Fruit fly (Drosophila melanogaster) whole organism, embryonic: Measurements from ENCODE around the gene Ald2.

Source experiments
- Ada2b ChIP-seq: fragments of 200-800 bp; sonication (Bioruptor generic); IDR thresholded peaks from 2 replicates; pipeline ENCODE4 v1.3.6; 2022; ENCODE audit warnings: missing biosample characterization, missing genetic modification characterization
- Atf6 ChIP-seq: fragments of 200-800 bp; sonication (Bioruptor generic); IDR thresholded peaks from 2 replicates; pipeline ENCODE4 v1.3.6; 2022; ENCODE audit warnings: missing biosample characterization, missing genetic modification characterization
- CG13287 ChIP-seq: fragments of 200-800 bp; sonication (Bioruptor generic); IDR thresholded peaks from 2 replicates; pipeline ENCODE4 v1.3.6; 2022; ENCODE audit warnings: missing biosample characterization, missing genetic modification characterization; ENCODE audit not compliant: partially characterized antibody
- CG13424 ChIP-seq: fragments of 200-800 bp; sonication (Bioruptor generic); optimal IDR thresholded peaks from 2 replicates; lab custom pipeline; 2019; ENCODE audit warnings: missing biosample characterization, mild to moderate bottlenecking, missing genetic modification characterization, moderate library complexity
- CG14441 ChIP-seq: fragments of 200-800 bp; sonication (Bioruptor generic); IDR thresholded peaks from 2 replicates; pipeline ENCODE4 v1.3.6; 2022; ENCODE audit warnings: missing biosample characterization, missing genetic modification characterization
- CG14667 ChIP-seq: fragments of 200-800 bp; sonication (Bioruptor generic); IDR thresholded peaks from 2 replicates; pipeline ENCODE4 v1.3.6; 2022; ENCODE audit warnings: missing biosample characterization, missing genetic modification characterization
- CG14710 ChIP-seq: fragments of 200-800 bp; sonication (Bioruptor generic); optimal IDR thresholded peaks from 3 replicates; lab custom pipeline; 2019; ENCODE audit warnings: missing biosample characterization, mild to moderate bottlenecking, missing genetic modification characterization, moderate library complexity
- CG16815 ChIP-seq: fragments of 200-800 bp; sonication (Bioruptor generic); optimal IDR thresholded peaks from 3 replicates; lab custom pipeline; 2017; ENCODE audit warnings: missing biosample characterization, mild to moderate bottlenecking, missing genetic modification characterization
- CG17912 ChIP-seq: fragments of 200-800 bp; sonication (Bioruptor generic); optimal IDR thresholded peaks from 2 replicates; lab custom pipeline; 2018; ENCODE audit warnings: missing biosample characterization, mild to moderate bottlenecking, missing genetic modification characterization
- CG2678 ChIP-seq: fragments of 200-800 bp; sonication (Bioruptor generic); optimal IDR thresholded peaks from 3 replicates; lab custom pipeline; 2019; ENCODE audit warnings: missing biosample characterization, mild to moderate bottlenecking, missing genetic modification characterization, moderate library complexity
- CG32772 ChIP-seq: fragments of 200-800 bp; sonication (Bioruptor generic); IDR thresholded peaks from 2 replicates; pipeline ENCODE4 v1.3.6; 2022; ENCODE audit warnings: missing biosample characterization, missing genetic modification characterization
- CG3726 ChIP-seq: fragments of 200-800 bp; sonication (Bioruptor generic); IDR thresholded peaks from 3 replicates; pipeline ENCODE4, ENCODE4 v1.3.6; 2022; ENCODE audit warnings: missing biosample characterization, missing genetic modification characterization
- CG4617 ChIP-seq: fragments of 200-800 bp; sonication (Bioruptor generic); optimal IDR thresholded peaks from 3 replicates; lab custom pipeline; 2016; ENCODE audit warnings: missing biosample characterization, missing genetic modification characterization, borderline replicate concordance
- CG8290 ChIP-seq, 3 experiments: fragments of 200-800 bp; sonication (Bioruptor generic); optimal IDR thresholded peaks; 2 replicates each; lab custom pipeline; 2016 to 2019; ENCODE audit warnings: missing biosample characterization in 3 of 3, missing genetic modification characterization in 3 of 3, mild to moderate bottlenecking in 2 of 3, moderate library complexity in 1 of 3
- CoRest ChIP-seq: fragments of 200-800 bp; sonication (Bioruptor generic); optimal IDR thresholded peaks from 3 replicates; lab custom pipeline; 2018; ENCODE audit warnings: missing biosample characterization, mild to moderate bottlenecking, missing genetic modification characterization, moderate library complexity
- Dek ChIP-seq: fragments of 200-800 bp; sonication (Bioruptor generic); optimal IDR thresholded peaks from 3 replicates; lab custom pipeline; 2019; ENCODE audit warnings: missing biosample characterization, mild to moderate bottlenecking, missing genetic modification characterization, moderate library complexity
- Dip3 ChIP-seq: fragments of 200-800 bp; sonication (Bioruptor generic); optimal IDR thresholded peaks from 3 replicates; lab custom pipeline; 2016; ENCODE audit warnings: missing biosample characterization, missing genetic modification characterization
- HLH3B ChIP-seq: fragments of 200-800 bp; sonication (Bioruptor generic); IDR thresholded peaks from 2 replicates; pipeline ENCODE4 v1.3.6; 2022; ENCODE audit warnings: missing biosample characterization, missing genetic modification characterization
- HmgZ ChIP-seq: fragments of 200-800 bp; sonication (Bioruptor generic); optimal IDR thresholded peaks from 2 replicates; lab custom pipeline; 2018; ENCODE audit warnings: missing biosample characterization, mild to moderate bottlenecking, missing genetic modification characterization
- Hr39 ChIP-seq: fragments of >200 bp; optimal IDR thresholded peaks from 2 replicates; lab custom pipeline; 2017
- Lpt ChIP-seq: fragments of >200 bp; optimal IDR thresholded peaks from 2 replicates; lab custom pipeline; 2018; ENCODE audit warnings: missing biosample characterization, missing genetic modification characterization
- Med ChIP-seq: fragments of 200-800 bp; sonication (Bioruptor generic); peaks from one replicate; lab custom pipeline; 2016; ENCODE audit warnings: missing biosample characterization, missing genetic modification characterization, mild to moderate bottlenecking, inconsistent platforms, moderate library complexity
- PHDP ChIP-seq: fragments of 200-800 bp; sonication (Bioruptor generic); optimal IDR thresholded peaks from 3 replicates; lab custom pipeline; 2018; ENCODE audit warnings: missing biosample characterization, mild to moderate bottlenecking, missing genetic modification characterization, moderate library complexity
- Ptx1 ChIP-seq: fragments of 200-800 bp; sonication (Bioruptor generic); IDR thresholded peaks from 2 replicates; pipeline ENCODE4 v1.3.6; 2022; ENCODE audit warnings: missing biosample characterization, missing genetic modification characterization
- Rfx ChIP-seq: fragments of 200-800 bp; sonication (Bioruptor generic); IDR thresholded peaks from 2 replicates; pipeline ENCODE4 v1.3.6; 2022; ENCODE audit warnings: missing biosample characterization, missing genetic modification characterization
- Sox102F ChIP-seq: fragments of 200-800 bp; sonication (Bioruptor generic); optimal IDR thresholded peaks from 2 replicates; lab custom pipeline; 2018; ENCODE audit warnings: missing biosample characterization, mild to moderate bottlenecking, missing genetic modification characterization, moderate library complexity
- Stat92E ChIP-seq, 3 experiments: fragments of >200 bp in 2 of 3; fragments of 200-800 bp in 1 of 3; sonication (Bioruptor generic) in 1 of 3; optimal IDR thresholded peaks; 2 replicates each; lab custom pipeline; 2017 to 2019; ENCODE audit warnings: missing biosample characterization in 3 of 3, missing genetic modification characterization in 3 of 3, mild to moderate bottlenecking in 1 of 3, moderate library complexity in 1 of 3
- Trl ChIP-seq, 3 experiments: fragments of >200 bp in 2 of 3; fragments of 200-800 bp in 1 of 3; sonication (Bioruptor generic) in 1 of 3; optimal IDR thresholded peaks; 2 replicates in 1 of 3; 3 replicates in 2 of 3; lab custom pipeline; 2016 to 2017; ENCODE audit warnings: missing biosample characterization in 1 of 3, missing genetic modification characterization in 1 of 3
- bsh ChIP-seq, 2 experiments: fragments of 200-800 bp; sonication (Bioruptor generic); optimal IDR thresholded peaks; 2 replicates each; lab custom pipeline; 2017 to 2018; ENCODE audit warnings: mild to moderate bottlenecking in 2 of 2, missing biosample characterization in 2 of 2, missing genetic modification characterization in 2 of 2, moderate library complexity in 1 of 2
- cg ChIP-seq: fragments of 200-800 bp; sonication (Bioruptor generic); optimal IDR thresholded peaks from 3 replicates; lab custom pipeline; 2019; ENCODE audit warnings: missing biosample characterization, mild to moderate bottlenecking, missing genetic modification characterization, moderate library complexity
- cwo ChIP-seq: fragments of 200-800 bp; sonication (Bioruptor generic); optimal IDR thresholded peaks from 3 replicates; lab custom pipeline; 2017; ENCODE audit warnings: missing biosample characterization, missing genetic modification characterization, mild to moderate bottlenecking, moderate library complexity, missing genetic modification reagents
- dan ChIP-seq: fragments of 200-800 bp; sonication (Bioruptor generic); IDR thresholded peaks from 2 replicates; pipeline ENCODE4 v1.3.6; 2022; ENCODE audit warnings: missing biosample characterization, missing genetic modification characterization
- fd96Cb ChIP-seq: fragments of 200-800 bp; sonication (Bioruptor generic); optimal IDR thresholded peaks from 2 replicates; lab custom pipeline; 2018; ENCODE audit warnings: missing biosample characterization, mild to moderate bottlenecking, missing genetic modification characterization, moderate library complexity
- fu2 ChIP-seq: fragments of 200-800 bp; sonication (Bioruptor generic); optimal IDR thresholded peaks from 2 replicates; lab custom pipeline; 2016; ENCODE audit warnings: missing biosample characterization, missing genetic modification characterization
- grau ChIP-seq: fragments of 200-800 bp; optimal IDR thresholded peaks from 3 replicates; lab custom pipeline; 2019; ENCODE audit warnings: missing biosample characterization, mild to moderate bottlenecking, missing genetic modification characterization, moderate library complexity
- her ChIP-seq: fragments of 200-800 bp; sonication (Bioruptor generic); optimal IDR thresholded peaks from 2 replicates; lab custom pipeline; 2016; ENCODE audit warnings: missing biosample characterization, missing genetic modification characterization
- hkb ChIP-seq, 2 experiments: fragments of 200-800 bp in 1 of 2; fragments of >200 bp in 1 of 2; sonication (Bioruptor generic) in 1 of 2; IDR thresholded peaks in 1 of 2; optimal IDR thresholded peaks in 1 of 2; 2 replicates each; pipeline versions ENCODE4 v1.3.6 to Lab custom; 2017 to 2022; ENCODE audit warnings: missing biosample characterization in 1 of 2, missing genetic modification characterization in 1 of 2
- lmd ChIP-seq: fragments of 200-800 bp; sonication (Bioruptor generic); IDR thresholded peaks from 2 replicates; pipeline ENCODE4 v1.3.6; 2022; ENCODE audit warnings: missing biosample characterization, missing genetic modification characterization
- nmo ChIP-seq: fragments of 200-800 bp; sonication (Bioruptor generic); optimal IDR thresholded peaks from 2 replicates; lab custom pipeline; 2018; ENCODE audit warnings: missing biosample characterization, mild to moderate bottlenecking, missing genetic modification characterization, moderate library complexity
- pho ChIP-seq: fragments of 200-800 bp; sonication (Bioruptor generic); optimal IDR thresholded peaks from 2 replicates; lab custom pipeline; 2016; ENCODE audit warnings: missing biosample characterization, missing genetic modification characterization
- phol ChIP-seq: fragments of 200-800 bp; sonication (Bioruptor generic); optimal IDR thresholded peaks from 3 replicates; lab custom pipeline; 2018; ENCODE audit warnings: missing biosample characterization, mild to moderate bottlenecking, missing genetic modification characterization, moderate library complexity
- pnt ChIP-seq: fragments of 200-800 bp; sonication (Bioruptor generic); optimal IDR thresholded peaks from 3 replicates; lab custom pipeline; 2016; ENCODE audit warnings: missing biosample characterization, missing genetic modification characterization
- row ChIP-seq: fragments of 200-800 bp; sonication (Bioruptor generic); IDR thresholded peaks from 3 replicates; pipeline ENCODE4 v1.3.6; 2022; ENCODE audit warnings: missing biosample characterization, missing genetic modification characterization
- sisA ChIP-seq: fragments of 200-800 bp; sonication (Bioruptor generic); IDR thresholded peaks from 2 replicates; pipeline ENCODE4 v1.3.6; 2022; ENCODE audit warnings: missing biosample characterization, missing genetic modification characterization
- slou ChIP-seq: fragments of 200-800 bp; sonication (Bioruptor generic); optimal IDR thresholded peaks from 3 replicates; lab custom pipeline; 2016; ENCODE audit warnings: missing biosample characterization, missing genetic modification characterization
- sob ChIP-seq: fragments of 200-800 bp; sonication (Bioruptor generic); IDR thresholded peaks from 2 replicates; pipeline ENCODE4 v1.3.6; 2022; ENCODE audit warnings: missing biosample characterization, missing genetic modification characterization
- wdn ChIP-seq: fragments of 200-800 bp; sonication (Bioruptor generic); IDR thresholded peaks from 2 replicates; pipeline ENCODE4 v1.3.6; 2022; ENCODE audit warnings: missing biosample characterization, missing genetic modification characterization

The Ald2 gene

dm6 chr3R:26442609-26443180, 28.8 kb downstream of the Ald2 start (continued):
- no peak for TF ChIP-seq pnt (GFP tag; lab: Kevin White, UChicago)
- no peak for TF ChIP-seq Ptx1 (GFP tag; lab: Robert Waterston, UW)
- no peak for TF ChIP-seq CG14710 (tag; lab: Kevin White, UChicago)
- no peak for TF ChIP-seq Dek (tag; lab: Kevin White, UChicago)
- TF ChIP-seq Dip3 = no peak
- TF ChIP-seq cg (GFP tag; lab: Kevin White, UChicago) = peak; percentile 23
- no peak for TF ChIP-seq CG3726 (GFP tag; lab: Robert Waterston, UW)
- TF ChIP-seq Atf6 (GFP tag; lab: Robert Waterston, UW) = no peak
- no peak for TF ChIP-seq wdn (GFP tag; lab: Robert Waterston, UW)
- TF ChIP-seq CG8290 (GFP tag; optimal IDR thresholded peaks at IDR 0.05; lab: Kevin White, UChicago) = no peak
- peak in 1 of 2 experiments; percentile 28 for TF ChIP-seq CG8290 (tag; optimal IDR thresholded peaks at IDR 0.05; lab: Kevin White, UChicago)
- TF ChIP-seq Hr39 (lab: Kevin White, UChicago) = no peak
- TF ChIP-seq cwo (GFP tag; lab: Kevin White, UChicago) = peak; percentile 29
- TF ChIP-seq her (GFP tag; lab: Kevin White, UChicago) = no peak
- TF ChIP-seq sob = peak; percentile 59
- no peak for TF ChIP-seq CG32772 (GFP tag; lab: Robert Waterston, UW)
- TF ChIP-seq Stat92E (GFP tag; optimal IDR thresholded peaks at IDR 0.05; lab: Kevin White, UChicago) = no peak

dm6 chr3R:26443343-26443742, 29.5 kb downstream of the Ald2 start:
- peak; percentile 4 for TF ChIP-seq phol (tag; lab: Kevin White, UChicago)
- TF ChIP-seq Dip3 = no peak
- peak in 1 of 2 experiments; percentile 4 for TF ChIP-seq bsh (GFP tag; optimal IDR thresholded peaks at IDR 0.05; lab: Kevin White, UChicago)
- peak; percentile 79 for TF ChIP-seq row (GFP tag; lab: Robert Waterston, UW)
- TF ChIP-seq CG16815 = no peak
- peak; percentile 29; the same call in 1 of the 2 replicates for TF ChIP-seq sisA
- no peak for TF ChIP-seq pho
- TF ChIP-seq CG13287 (GFP tag; lab: Robert Waterston, UW) = no peak
- peak; percentile 44 for TF ChIP-seq CG2678 (tag; lab: Kevin White, UChicago)
- TF ChIP-seq Sox102F (GFP tag; lab: Kevin White, UChicago) = peak; percentile 29
- TF ChIP-seq Lpt (GFP tag; lab: Kevin White, UChicago) = no peak
- TF ChIP-seq CG14667 (GFP tag; lab: Robert Waterston, UW) = 0 out of 2 replicates have a peak, but pooled peaks have one; percentile 11
- no peak for TF ChIP-seq Trl (optimal IDR thresholded peaks at IDR 0.05; lab: Kevin White, UChicago)
- no peak for TF ChIP-seq Trl (GFP tag; optimal IDR thresholded peaks at IDR 0.05; lab: Kevin White, UChicago)
- TF ChIP-seq PHDP = peak; percentile 4
- TF ChIP-seq lmd (GFP tag; lab: Robert Waterston, UW) = 0 out of 2 replicates have a peak, but pooled peaks have one; percentile 19
- TF ChIP-seq CoRest (tag; lab: Kevin White, UChicago) = peak; percentile 27
- no peak for TF ChIP-seq slou (GFP tag; lab: Kevin White, UChicago)
- no peak for TF ChIP-seq nmo (GFP tag; lab: Kevin White, UChicago)
- TF ChIP-seq hkb (optimal IDR thresholded peaks at IDR 0.05; lab: Kevin White, UChicago) = peak; percentile 98
- no peak for TF ChIP-seq hkb (GFP tag; IDR thresholded peaks at IDR 0.05; lab: Robert Waterston, UW)
- no peak for TF ChIP-seq HmgZ (tag; lab: Kevin White, UChicago)
- TF ChIP-seq fu2 (GFP tag; lab: Kevin White, UChicago) = no peak
- no peak for TF ChIP-seq CG17912 (GFP tag; lab: Kevin White, UChicago)
- TF ChIP-seq Med (GFP tag; lab: Kevin White, UChicago) = peak; percentile 9
- no peak for TF ChIP-seq HLH3B (GFP tag; lab: Robert Waterston, UW)
- TF ChIP-seq fd96Cb (tag; lab: Kevin White, UChicago) = peak; percentile 1
- TF ChIP-seq CG13424 (tag; lab: Kevin White, UChicago) = peak; percentile 25
- no peak for TF ChIP-seq CG14441 (GFP tag; lab: Robert Waterston, UW)
- 0 out of 2 replicates have a peak, but pooled peaks have one; percentile 8 for TF ChIP-seq Ada2b
- TF ChIP-seq CG14710 (tag; lab: Kevin White, UChicago) = peak; percentile 3
- TF ChIP-seq CG4617 (GFP tag; lab: Kevin White, UChicago) = no peak
- no peak for TF ChIP-seq dan (GFP tag; lab: Robert Waterston, UW)
- peak; percentile 2 for TF ChIP-seq grau (tag; lab: Kevin White, UChicago)
- peak; percentile 34; the same call in 1 of the 2 replicates for TF ChIP-seq Rfx (GFP tag; lab: Robert Waterston, UW)
